Worm (Caenorhabditis elegans): Measurements from ENCODE around the gene F32D8.15.

The F32D8.15 gene

DNA sequence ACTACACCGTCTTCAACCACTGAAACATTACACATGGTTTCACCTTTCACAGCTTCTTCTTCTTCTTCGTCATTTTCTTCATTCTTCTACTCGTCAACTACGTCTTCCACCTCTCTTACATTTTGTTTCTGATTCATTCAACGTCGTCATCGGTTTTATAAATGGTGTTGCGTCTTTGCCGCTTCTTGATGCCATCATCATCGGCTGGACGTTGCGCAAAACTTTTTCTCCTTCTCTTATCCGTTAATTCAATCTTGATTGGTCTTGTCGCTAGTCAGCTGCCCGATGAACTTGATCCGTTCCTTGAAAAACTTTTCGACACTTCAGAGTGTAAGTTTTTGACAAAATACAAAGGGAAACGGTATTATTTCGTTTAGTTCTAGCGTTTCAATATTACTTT, 5.2 kb upstream of the F32D8.15 start:
- TF ChIP-seq pha-4 (GFP tag; IDR thresholded peaks at IDR 0.05) (no peak), pha-4 (tag; optimal IDR thresholded peaks at IDR 0.05) (no peak), ZK337.2 (GFP tag; IDR thresholded peaks at IDR 0.05) (no peak), nhr-111 (GFP tag; optimal IDR thresholded peaks at IDR 0.05) (no peak), unc-62 (GFP tag; optimal IDR thresholded peaks at IDR 0.05 in 1 of 2) (peak in 1 of 2 experiments; percentile 29), unc-62 (tag; optimal IDR thresholded peaks at IDR 0.05) (no peak), dmd-8 (GFP tag; IDR thresholded peaks at IDR 0.05) (no peak)

DNA sequence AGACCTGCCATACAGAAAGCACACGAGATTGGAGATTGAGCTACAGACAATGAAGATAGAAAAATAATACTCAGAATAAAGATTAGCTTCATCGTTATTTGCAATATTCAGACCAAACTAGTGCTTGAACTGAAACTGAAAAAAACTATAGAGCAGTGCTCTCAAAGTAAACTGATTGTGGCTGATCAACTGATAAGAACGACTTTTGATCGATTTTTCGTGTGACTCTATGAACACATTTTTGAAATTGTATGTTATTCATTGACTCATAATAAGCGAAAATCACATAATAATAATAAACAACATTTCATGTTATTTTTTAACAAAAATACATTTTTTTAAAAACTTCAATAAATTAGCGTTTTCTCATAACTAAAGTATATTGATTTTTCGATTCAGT, 2.7 kb upstream of the F32D8.15 start, which contains the start of gene spp-16:
TSS of gene spp-16 (minus strand) at position 179 of the 400 bp plus-strand sequence.
- TF ChIP-seq pqm-1 (tag; optimal IDR thresholded peaks at IDR 0.05): peak; percentile 53
- TF ChIP-seq arid-1 (GFP tag; conservative IDR thresholded peaks at IDR 0.05): no peak
- no peak for TF ChIP-seq mep-1 (tag; optimal IDR thresholded peaks at IDR 0.05)
- TF ChIP-seq nhr-28 (tag; optimal IDR thresholded peaks at IDR 0.05): peak; percentile 44
- TF ChIP-seq dve-1 (tag; optimal IDR thresholded peaks at IDR 0.05; ENCODE audit: insufficient read depth): peak; percentile 16
- no peak for TF ChIP-seq jun-1 (tag; optimal IDR thresholded peaks at IDR 0.05)

- TF ChIP-seq ZK546.5 (tag; optimal IDR thresholded peaks at IDR 0.05) (no peak), unc-130 (GFP tag; optimal IDR thresholded peaks at IDR 0.05) (no peak)
These were observed 1.2 kb upstream of the F32D8.15 start, which contains the start of gene F32D8.8 for ce11 chrV:10902682-10903081. Gene F32D8.8 (minus strand): TSS chrV:10902782.

ce11 chrV:10904795-10905194, 947 bp downstream of the F32D8.15 start:
- 0 out of 2 replicates have a peak, but pooled peaks have one; percentile 12 for TF ChIP-seq ceh-20 (GFP tag; IDR thresholded peaks at IDR 0.05)
- no peak for TF ChIP-seq mes-2 (tag; optimal IDR thresholded peaks at IDR 0.05; ENCODE audit: poor library complexity, severe bottlenecking)
- TF ChIP-seq hlh-30 (tag; optimal IDR thresholded peaks at IDR 0.05; ENCODE audit: insufficient read depth): peak; percentile 13
- peak; percentile 87 for TF ChIP-seq aha-1 (tag)
- 0 out of 2 replicates have a peak, but pooled peaks have one; percentile 43 for TF ChIP-seq ctbp-1 (GFP tag; IDR thresholded peaks at IDR 0.05)
- peak; percentile 34 for TF ChIP-seq rbr-2 (tag; optimal IDR thresholded peaks at IDR 0.05)
- TF ChIP-seq mep-1 (tag; optimal IDR thresholded peaks at IDR 0.05): peak; percentile 32
- TF ChIP-seq unc-62 (GFP tag; optimal IDR thresholded peaks at IDR 0.05 in 1 of 2): peak in 1 of 2 experiments; percentile 65
- no peak for TF ChIP-seq unc-62 (tag; optimal IDR thresholded peaks at IDR 0.05)
- no peak for TF ChIP-seq duxl-1 (tag; optimal IDR thresholded peaks at IDR 0.05; ENCODE audit: poor library complexity)
- no peak for TF ChIP-seq set-16 (GFP tag; IDR thresholded peaks at IDR 0.05)
- TF ChIP-seq Y48G9A.11 (GFP tag; IDR thresholded peaks at IDR 0.05): no peak
- peak in 1 of 2 experiments; percentile 3 for TF ChIP-seq lsy-2 (tag; optimal IDR thresholded peaks at IDR 0.05)
- TF ChIP-seq mdl-1 (tag; optimal IDR thresholded peaks at IDR 0.05): peak in 1 of 2 experiments; percentile 8
- TF ChIP-seq fkh-10 (GFP tag; optimal IDR thresholded peaks at IDR 0.05): peak; percentile 71
- TF ChIP-seq hmg-1.1 (GFP tag; IDR thresholded peaks at IDR 0.05): 0 out of 2 replicates have a peak, but pooled peaks have one; percentile 21
- 0 out of 2 replicates have a peak, but pooled peaks have one; percentile 10 for TF ChIP-seq dmd-6 (GFP tag; IDR thresholded peaks at IDR 0.05)

DNA sequence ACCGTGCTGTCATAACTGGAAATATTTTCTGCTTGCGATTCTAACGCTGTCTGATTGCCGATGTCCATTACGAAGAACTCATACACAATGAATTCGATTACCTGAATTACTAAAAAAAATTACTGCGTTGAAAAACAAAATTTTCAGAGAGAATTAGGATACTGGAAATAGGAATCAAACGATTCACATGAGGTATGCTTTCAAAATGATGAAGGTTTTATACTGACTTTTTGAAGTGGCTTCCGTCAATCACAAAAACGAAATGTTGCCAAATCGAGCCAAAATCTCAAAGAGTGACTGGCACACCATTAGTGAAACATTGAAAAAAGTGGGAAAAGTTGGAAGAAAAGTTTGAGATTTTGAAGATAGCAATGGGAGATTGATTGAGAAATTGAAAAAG, 5.2 kb downstream of the F32D8.15 start, which contains the start of gene zzz-1:
TSS of gene zzz-1 (minus strand) at position 101 of the 400 bp plus-strand sequence.
- TF ChIP-seq nhr-76 (tag; optimal IDR thresholded peaks at IDR 0.05) (no peak), nhr-42 (GFP tag; IDR thresholded peaks at IDR 0.05) (no peak), ZK546.5 (tag; optimal IDR thresholded peaks at IDR 0.05) (no peak), mdl-1 (tag; optimal IDR thresholded peaks at IDR 0.05) (no peak), php-3 (GFP tag; IDR thresholded peaks at IDR 0.05) (no peak), egl-27 (tag; optimal IDR thresholded peaks at IDR 0.05) (no peak), zip-11 (GFP tag; IDR thresholded peaks at IDR 0.05) (no peak), vab-7 (GFP tag; IDR thresholded peaks at IDR 0.05) (no peak), attf-4 (tag; optimal IDR thresholded peaks at IDR 0.05) (no peak), lin-29 (GFP tag; IDR thresholded peaks at IDR 0.05) (no peak), F10B5.3 (tag; optimal IDR thresholded peaks at IDR 0.05) (no peak), spr-3 (GFP tag; optimal IDR thresholded peaks at IDR 0.05) (no peak)
